Worm (Caenorhabditis elegans) whole organism, L3 larva: ENCODE data around the gene T05A7.13.

ENCODE experiments used
- R02D3.7 ChIP-seq: fragments of 150-350 bp; optimal IDR thresholded peaks from 2 replicates; lab custom pipeline; 2014; ENCODE audit warnings: missing biosample characterization, missing genetic modification characterization
- ZK546.5 ChIP-seq: sonication (generic microtip); optimal IDR thresholded peaks from 2 replicates; lab custom pipeline; 2017; ENCODE audit warnings: missing biosample characterization, missing genetic modification characterization
- ama-1 ChIP-seq: fragments of 150-350 bp; optimal IDR thresholded peaks from 2 replicates; lab custom pipeline; 2018
- ceh-16 ChIP-seq: sonication (generic microtip); optimal IDR thresholded peaks from 2 replicates; lab custom pipeline; 2017; ENCODE audit warnings: missing biosample characterization, missing genetic modification characterization
- ceh-82 ChIP-seq: fragments of 150-350 bp; optimal IDR thresholded peaks from 2 replicates; lab custom pipeline; 2014; ENCODE audit warnings: missing biosample characterization, missing genetic modification characterization
- ceh-9 ChIP-seq: sonication (generic microtip); optimal IDR thresholded peaks from 2 replicates; lab custom pipeline; 2018; ENCODE audit warnings: missing biosample characterization, missing genetic modification characterization
- daf-12 ChIP-seq: fragments of 150-350 bp; optimal IDR thresholded peaks from 2 replicates; lab custom pipeline; 2014; ENCODE audit warnings: missing biosample characterization, missing genetic modification reagents, missing genetic modification characterization
- elt-1 ChIP-seq: fragments of 150-350 bp; optimal IDR thresholded peaks from 2 replicates; lab custom pipeline; 2014; ENCODE audit warnings: missing biosample characterization, missing genetic modification characterization
- elt-2 ChIP-seq: sonication (generic microtip); optimal IDR thresholded peaks from 2 replicates; lab custom pipeline; 2016; ENCODE audit warnings: missing genetic modification reagents, mild to moderate bottlenecking, missing genetic modification characterization, missing compliant biosample characterization
- elt-3 ChIP-seq, 3 experiments: fragments of 150-350 bp in 1 of 3; sonication (generic microtip) in 2 of 3; optimal IDR thresholded peaks; 2 replicates in 2 of 3; 4 replicates in 1 of 3; lab custom pipeline; 2014 to 2017; ENCODE audit warnings: missing biosample characterization in 3 of 3, missing genetic modification characterization in 3 of 3
- eor-1 ChIP-seq, 2 experiments: fragments of 150-350 bp; optimal IDR thresholded peaks; 2 replicates each; lab custom pipeline; 2014 to 2018; ENCODE audit warnings: missing biosample characterization in 2 of 2, missing genetic modification characterization in 2 of 2
- fkh-10 ChIP-seq: sonication (generic microtip); optimal IDR thresholded peaks from 2 replicates; lab custom pipeline; 2017; ENCODE audit warnings: missing biosample characterization, missing genetic modification reagents, missing genetic modification characterization
- fkh-2 ChIP-seq: fragments of 150-350 bp; optimal IDR thresholded peaks from 2 replicates; lab custom pipeline; 2014; ENCODE audit warnings: missing biosample characterization, missing genetic modification reagents, missing genetic modification characterization
- fos-1 ChIP-seq: fragments of 150-350 bp; optimal IDR thresholded peaks from 2 replicates; lab custom pipeline; 2014; ENCODE audit warnings: missing biosample characterization, missing genetic modification characterization
- lin-39 ChIP-seq: fragments of 150-350 bp; optimal IDR thresholded peaks from 2 replicates; lab custom pipeline; 2018; ENCODE audit warnings: missing biosample characterization, missing genetic modification reagents, missing genetic modification characterization
- lsy-12 ChIP-seq: sonication (generic microtip); optimal IDR thresholded peaks from 2 replicates; lab custom pipeline; 2016; ENCODE audit warnings: mild to moderate bottlenecking, missing genetic modification characterization, missing compliant biosample characterization
- mdl-1 ChIP-seq: fragments of 150-350 bp; optimal IDR thresholded peaks from 2 replicates; lab custom pipeline; 2014; ENCODE audit warnings: missing biosample characterization, missing genetic modification characterization
- nfya-1 ChIP-seq: sonication (generic microtip); optimal IDR thresholded peaks from 2 replicates; lab custom pipeline; 2017; ENCODE audit warnings: missing genetic modification characterization, mild to moderate bottlenecking, missing compliant biosample characterization, antibody characterized with exemption, moderate library complexity; ENCODE audit not compliant: insufficient read depth
- nhr-11 ChIP-seq: fragments of 150-350 bp; optimal IDR thresholded peaks from 2 replicates; lab custom pipeline; 2014; ENCODE audit warnings: missing biosample characterization, missing genetic modification characterization
- nhr-12 ChIP-seq: fragments of 150-350 bp; optimal IDR thresholded peaks from 2 replicates; lab custom pipeline; 2014; ENCODE audit warnings: missing biosample characterization, missing genetic modification characterization
- nhr-237 ChIP-seq: fragments of 150-350 bp; optimal IDR thresholded peaks from 2 replicates; lab custom pipeline; 2014; ENCODE audit warnings: missing biosample characterization, missing genetic modification characterization
- nhr-25 ChIP-seq: sonication (generic microtip); optimal IDR thresholded peaks from 2 replicates; lab custom pipeline; 2017; ENCODE audit warnings: missing biosample characterization, missing genetic modification characterization
- nhr-43 ChIP-seq: sonication (generic microtip); optimal IDR thresholded peaks from 2 replicates; lab custom pipeline; 2016; ENCODE audit warnings: mild to moderate bottlenecking, missing genetic modification characterization, missing compliant biosample characterization; ENCODE audit not compliant: poor library complexity, severe bottlenecking
- nhr-67 ChIP-seq: fragments of 150-350 bp; optimal IDR thresholded peaks from 2 replicates; lab custom pipeline; 2014; ENCODE audit warnings: missing biosample characterization, missing genetic modification characterization
- nhr-76 ChIP-seq: fragments of 150-350 bp; sonication (generic microtip); optimal IDR thresholded peaks from 5 replicates; lab custom pipeline; 2014; ENCODE audit warnings: missing biosample characterization, missing genetic modification characterization
- nhr-77 ChIP-seq: fragments of 150-350 bp; optimal IDR thresholded peaks from 2 replicates; lab custom pipeline; 2014; ENCODE audit warnings: missing biosample characterization, missing genetic modification characterization
- pha-4 ChIP-seq: fragments of 150-350 bp; optimal IDR thresholded peaks from 2 replicates; lab custom pipeline; 2014; ENCODE audit warnings: missing biosample characterization, missing genetic modification reagents, missing genetic modification characterization
- pqm-1 ChIP-seq: fragments of 150-350 bp; optimal IDR thresholded peaks from 2 replicates; lab custom pipeline; 2017; ENCODE audit warnings: missing biosample characterization, missing genetic modification characterization, inconsistent platforms
- sea-2 ChIP-seq: fragments of 150-350 bp; sonication (generic microtip); optimal IDR thresholded peaks from 4 replicates; lab custom pipeline; 2014; ENCODE audit warnings: missing biosample characterization, missing genetic modification reagents, missing genetic modification characterization
- skn-1 ChIP-seq: fragments of 150-350 bp; optimal IDR thresholded peaks from 2 replicates; lab custom pipeline; 2014; ENCODE audit warnings: missing biosample characterization, missing genetic modification characterization
- tbx-2 ChIP-seq: sonication (generic microtip); optimal IDR thresholded peaks from 2 replicates; lab custom pipeline; 2016; ENCODE audit warnings: mild to moderate bottlenecking, missing genetic modification characterization, missing compliant biosample characterization
- unc-62 ChIP-seq: fragments of 150-350 bp; sonication (generic microtip); optimal IDR thresholded peaks from 4 replicates; lab custom pipeline; 2014; ENCODE audit warnings: missing biosample characterization, missing genetic modification reagents, missing genetic modification characterization
- zag-1 ChIP-seq: fragments of 150-350 bp; optimal IDR thresholded peaks from 2 replicates; lab custom pipeline; 2014; ENCODE audit warnings: missing biosample characterization, missing genetic modification characterization
- ztf-11 ChIP-seq: fragments of 150-350 bp; optimal IDR thresholded peaks from 2 replicates; lab custom pipeline; 2014; ENCODE audit warnings: missing biosample characterization, missing genetic modification characterization
- ztf-4 ChIP-seq: fragments of 150-350 bp; optimal IDR thresholded peaks from 2 replicates; lab custom pipeline; 2014; ENCODE audit warnings: missing biosample characterization, missing genetic modification characterization

Gene T05A7.13

ce11 chrII:4696055-4696454 is 34.9 kb upstream of the T05A7.13 start:
- TF ChIP-seq nhr-43 (tag; lab: Kevin White, UChicago): peak; percentile 12
- TF ChIP-seq unc-62 (GFP tag; lab: Kevin White, UChicago): no peak
- TF ChIP-seq, all 47 proteins: peak for 1

DNA sequence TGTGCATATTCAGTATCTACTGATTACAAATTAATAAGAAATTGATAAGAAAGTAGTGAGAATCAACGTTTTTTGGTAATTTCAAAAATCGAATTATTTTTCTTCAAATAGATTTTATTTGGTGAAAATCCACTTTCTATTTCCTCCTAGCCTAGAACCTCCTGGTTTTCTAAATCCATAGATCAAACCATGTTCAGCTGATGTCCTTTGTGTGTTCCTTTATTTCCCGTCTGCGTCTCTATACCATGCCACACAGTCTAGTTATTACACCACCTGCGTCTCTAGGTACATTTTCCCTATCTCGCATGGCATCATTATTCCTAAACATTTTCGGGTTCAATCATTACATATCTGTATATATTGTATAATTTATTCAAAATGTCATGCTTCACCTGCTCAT is 32.0 kb upstream of the T05A7.13 start, which contains the start of gene F10G7.5:
Gene F10G7.5, plus strand, starts transcription at position 286 of the 400 bp plus-strand sequence.
- TF ChIP-seq fkh-10 (GFP tag; lab: Kevin White, UChicago) (no peak), elt-2 (tag; lab: Kevin White, UChicago) (peak; percentile 58), nfya-1 (tag; lab: Kevin White, UChicago) (peak; percentile 31), pqm-1 (tag; lab: Kevin White, UChicago) (no peak), nhr-25 (no peak)

DNA sequence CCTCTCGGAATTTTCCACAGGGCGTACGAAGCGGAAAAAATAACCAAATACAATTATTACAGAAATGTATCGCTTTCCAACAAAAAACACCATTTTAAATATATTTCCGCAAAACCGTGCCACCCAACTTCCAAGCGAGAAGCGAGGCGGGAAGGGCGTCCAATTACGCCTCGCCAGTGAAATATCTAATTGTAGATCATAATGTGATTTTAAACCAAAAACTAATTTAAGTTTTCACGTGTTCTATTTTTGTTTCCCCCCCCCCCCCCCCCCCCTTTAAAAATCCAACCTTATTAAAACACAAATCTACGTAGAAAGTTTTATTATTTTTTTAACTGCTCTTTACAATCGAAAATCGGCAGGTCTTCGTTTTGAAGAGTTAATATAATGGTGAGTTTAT is 28.3 kb upstream of the T05A7.13 start, which contains the start of gene F10G7.12:
Gene F10G7.12, plus strand, starts transcription at position 301 of the 400 bp plus-strand sequence.
- TF ChIP-seq ama-1 (no peak), nhr-12 (tag; lab: Kevin White, UChicago) (no peak), elt-1 (no peak), ztf-11 (tag; lab: Kevin White, UChicago) (no peak), ceh-16 (tag; lab: Kevin White, UChicago) (no peak), nhr-11 (tag; lab: Kevin White, UChicago) (no peak), skn-1 (tag; lab: Kevin White, UChicago) (no peak), fos-1 (tag; lab: Kevin White, UChicago) (no peak), R02D3.7 (tag; lab: Kevin White, UChicago) (no peak), fkh-2 (tag; lab: Kevin White, UChicago) (no peak), lsy-12 (tag; lab: Kevin White, UChicago) (no peak), nfya-1 (tag; lab: Kevin White, UChicago) (no peak), eor-1 (tag; optimal IDR thresholded peaks at IDR 0.05; lab: Kevin White, UChicago) (no peak), nhr-67 (tag; lab: Kevin White, UChicago) (no peak), ceh-9 (tag; lab: Kevin White, UChicago) (no peak), zag-1 (tag; lab: Kevin White, UChicago) (no peak), pha-4 (no peak)
- TF ChIP-seq, all 47 proteins: peak for 0

DNA sequence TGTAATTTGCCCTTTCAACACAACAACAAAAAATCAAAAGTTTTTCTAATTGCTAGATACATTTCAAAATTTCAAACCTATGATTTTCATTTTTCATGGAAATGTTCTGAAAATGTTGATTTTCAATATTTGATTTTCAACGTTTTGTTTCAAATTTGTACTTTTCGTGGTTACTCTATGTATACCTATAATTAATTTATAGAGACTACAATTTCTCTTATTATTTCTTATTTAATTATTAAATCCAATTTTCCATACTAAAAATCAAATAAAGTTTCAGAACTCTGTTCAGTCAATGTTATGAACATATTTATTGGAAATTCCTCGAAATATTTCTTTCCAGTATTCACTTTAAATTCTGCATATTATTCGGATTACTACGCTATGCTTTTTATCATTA is 25.8 kb upstream of the T05A7.13 start, which contains the start of gene sre-39:
Gene sre-39, plus strand, starts transcription at position 301 of the 400 bp plus-strand sequence.
- no peak for TF ChIP-seq pha-4

DNA sequence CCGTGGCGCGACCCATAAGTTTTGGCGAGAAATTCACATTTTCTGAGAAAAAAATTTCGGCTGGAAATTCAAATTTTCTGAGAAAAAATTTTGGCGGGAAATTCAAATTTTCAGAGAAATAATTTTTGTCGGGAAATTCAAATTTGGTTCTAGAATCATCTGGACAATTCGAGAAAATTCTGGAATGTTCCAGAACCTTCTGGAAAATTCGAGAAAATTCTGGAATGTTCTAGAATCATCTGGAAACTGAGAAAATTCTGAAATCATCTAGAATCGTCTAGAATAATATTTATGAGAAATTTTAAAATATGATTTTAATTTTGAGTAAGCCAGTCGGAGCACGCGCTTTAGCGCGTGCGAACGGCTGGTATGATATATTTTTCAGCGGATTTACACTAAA is 23.7 kb upstream of the T05A7.13 start:
- no peak for TF ChIP-seq mdl-1 (tag; lab: Kevin White, UChicago)
- TF ChIP-seq nfya-1 (tag; lab: Kevin White, UChicago): no peak
- TF ChIP-seq sea-2 (GFP tag; lab: Kevin White, UChicago): no peak
- no peak for TF ChIP-seq lin-39 (tag; lab: Kevin White, UChicago)
- no peak for TF ChIP-seq nhr-76 (tag; lab: Kevin White, UChicago)
- no peak for TF ChIP-seq elt-3 (tag; optimal IDR thresholded peaks at IDR 0.05; lab: Kevin White, UChicago)
- TF ChIP-seq ama-1: no peak
- no peak for TF ChIP-seq R02D3.7 (tag; lab: Kevin White, UChicago)
- no peak for TF ChIP-seq nhr-67 (tag; lab: Kevin White, UChicago)
- TF ChIP-seq nhr-237 (tag; lab: Kevin White, UChicago): no peak
- no peak for TF ChIP-seq zag-1 (tag; lab: Kevin White, UChicago)
- TF ChIP-seq ZK546.5 (tag; lab: Kevin White, UChicago): no peak
- no peak for TF ChIP-seq ztf-11 (tag; lab: Kevin White, UChicago)
- no peak for TF ChIP-seq nhr-43 (tag; lab: Kevin White, UChicago)
- TF ChIP-seq pha-4: no peak
- no peak for TF ChIP-seq tbx-2 (tag; lab: Kevin White, UChicago)

DNA sequence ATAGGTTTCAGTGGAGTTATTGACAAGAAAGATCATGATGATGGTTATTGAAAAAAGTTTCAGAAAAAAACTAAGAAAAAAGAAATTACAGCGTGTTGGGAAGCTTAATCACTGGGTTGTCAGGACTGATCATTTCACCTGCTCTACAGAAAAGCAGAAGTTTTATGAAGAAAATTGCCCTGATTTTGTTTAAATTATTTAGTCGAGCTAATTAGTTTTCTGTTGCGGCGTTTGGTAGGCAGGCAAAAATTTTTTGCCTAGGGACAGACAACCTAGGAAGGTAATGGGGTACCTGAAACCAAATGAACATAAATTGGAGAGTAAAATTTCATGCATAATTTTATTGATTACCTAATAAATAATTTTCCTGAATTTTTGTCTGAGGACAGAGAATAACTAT is 22.5 kb upstream of the T05A7.13 start, which contains the start of gene sre-40:
Gene sre-40, minus strand, starts transcription at position 101 of the 400 bp plus-strand sequence.
- TF ChIP-seq ZK546.5 (tag; lab: Kevin White, UChicago) (no peak), nhr-11 (tag; lab: Kevin White, UChicago) (no peak), nfya-1 (tag; lab: Kevin White, UChicago) (no peak), nhr-77 (tag; lab: Kevin White, UChicago) (no peak), ztf-4 (tag; lab: Kevin White, UChicago) (no peak), ceh-82 (tag; lab: Kevin White, UChicago) (no peak), pha-4 (no peak), nhr-76 (tag; lab: Kevin White, UChicago) (no peak), skn-1 (tag; lab: Kevin White, UChicago) (no peak), nhr-43 (tag; lab: Kevin White, UChicago) (no peak), fkh-10 (GFP tag; lab: Kevin White, UChicago) (no peak), daf-12 (tag; lab: Kevin White, UChicago) (no peak)
